Fruit fly (Drosophila melanogaster) S2 (cell line): Measurements from ENCODE around the gene MED10.

Experiments
- CG8478 ChIP-seq: fragments of >200 bp; optimal IDR thresholded peaks from 2 replicates; lab custom pipeline; 2018
- CTCF ChIP-seq, 2 experiments: fragments of >200 bp; optimal IDR thresholded peaks; 2 replicates each; lab custom pipeline; 2018

dm6 chr3L:16233850-16234494, 2.1 kb downstream of the MED10 start:
- TF ChIP-seq CTCF (optimal IDR thresholded peaks at IDR 0.05; lab: Kevin White, UChicago) (no peak), CG8478 (lab: Kevin White, UChicago) (no peak)
